Worm (Caenorhabditis elegans) whole organism, mixed stage, embryonic: Measurements from ENCODE around the gene fip-4.

Experiments used
- bed-3 ChIP-seq: fragments of 200-800 bp; sonication (Bioruptor generic); optimal IDR thresholded peaks from 3 replicates; lab custom pipeline; 2018; ENCODE audit warnings: mild to moderate bottlenecking, missing genetic modification characterization, moderate library complexity, missing compliant biosample characterization
- blmp-1 ChIP-seq: fragments of 150-350 bp; optimal IDR thresholded peaks from 2 replicates; lab custom pipeline; 2014; ENCODE audit warnings: missing biosample characterization, missing genetic modification characterization
- ceh-39 ChIP-seq: fragments of 150-350 bp; optimal IDR thresholded peaks from 2 replicates; lab custom pipeline; 2014; ENCODE audit warnings: missing biosample characterization, missing genetic modification characterization
- ceh-43 ChIP-seq: fragments of 200-800 bp; sonication (Bioruptor generic); optimal IDR thresholded peaks from 2 replicates; lab custom pipeline; 2018; ENCODE audit warnings: mild to moderate bottlenecking, missing genetic modification characterization, moderate library complexity, missing compliant biosample characterization
- ceh-83 ChIP-seq: fragments of 200-800 bp; sonication (Bioruptor generic); optimal IDR thresholded peaks from 2 replicates; lab custom pipeline; 2018; ENCODE audit warnings: mild to moderate bottlenecking, missing genetic modification characterization, missing compliant biosample characterization
- ces-1 ChIP-seq: fragments of 150-350 bp; optimal IDR thresholded peaks from 2 replicates; lab custom pipeline; 2014; ENCODE audit warnings: missing biosample characterization, missing genetic modification reagents, missing genetic modification characterization
- cnd-1 ChIP-seq: fragments of 200-800 bp; sonication (Bioruptor generic); optimal IDR thresholded peaks from 2 replicates; lab custom pipeline; 2018; ENCODE audit warnings: mild to moderate bottlenecking, missing genetic modification characterization, missing compliant biosample characterization
- drap-1 ChIP-seq: fragments of 200-800 bp; sonication (Bioruptor generic); optimal IDR thresholded peaks from 3 replicates; lab custom pipeline; 2018; ENCODE audit warnings: mild to moderate bottlenecking, missing genetic modification characterization, missing compliant biosample characterization
- elt-1 ChIP-seq: sonication (generic microtip); optimal IDR thresholded peaks from 2 replicates; lab custom pipeline; 2017; ENCODE audit warnings: missing genetic modification characterization, mild to moderate bottlenecking, missing compliant biosample characterization, antibody characterized with exemption, moderate library complexity, borderline replicate concordance; ENCODE audit not compliant: insufficient read depth
- elt-3 ChIP-seq: fragments of 150-350 bp; optimal IDR thresholded peaks from 2 replicates; lab custom pipeline; 2014; ENCODE audit warnings: missing biosample characterization, missing genetic modification characterization
- ham-2 ChIP-seq: fragments of 200-800 bp; sonication (Bioruptor generic); optimal IDR thresholded peaks from 2 replicates; lab custom pipeline; 2018; ENCODE audit warnings: mild to moderate bottlenecking, missing genetic modification characterization, missing compliant biosample characterization
- hlh-1 ChIP-seq: fragments of 150-350 bp; optimal IDR thresholded peaks from 2 replicates; lab custom pipeline; 2014; ENCODE audit warnings: missing biosample characterization, missing genetic modification reagents, missing genetic modification characterization
- lin-13 ChIP-seq: fragments of 150-350 bp; optimal IDR thresholded peaks from 2 replicates; lab custom pipeline; 2014; ENCODE audit warnings: missing biosample characterization, missing genetic modification characterization
- lin-32 ChIP-seq: fragments of 200-800 bp; sonication (Bioruptor generic); optimal IDR thresholded peaks from 2 replicates; lab custom pipeline; 2018; ENCODE audit warnings: mild to moderate bottlenecking, missing genetic modification characterization, missing compliant biosample characterization
- lsy-2 ChIP-seq: fragments of 150-350 bp; optimal IDR thresholded peaks from 2 replicates; lab custom pipeline; 2014; ENCODE audit warnings: missing biosample characterization, missing genetic modification characterization
- mab-5 ChIP-seq: fragments of 150-350 bp; optimal IDR thresholded peaks from 2 replicates; lab custom pipeline; 2014; ENCODE audit warnings: missing biosample characterization, missing genetic modification characterization
- mep-1 ChIP-seq: fragments of 150-350 bp; optimal IDR thresholded peaks from 2 replicates; lab custom pipeline; 2017; ENCODE audit warnings: missing biosample characterization, missing genetic modification reagents, missing genetic modification characterization, inconsistent platforms
- mls-2 ChIP-seq: sonication (generic microtip); optimal IDR thresholded peaks from 2 replicates; lab custom pipeline; 2016; ENCODE audit warnings: mild to moderate bottlenecking, missing genetic modification characterization, moderate library complexity, missing compliant biosample characterization
- nhr-12 ChIP-seq: fragments of 150-350 bp; optimal IDR thresholded peaks from 2 replicates; lab custom pipeline; 2014; ENCODE audit warnings: missing biosample characterization, missing genetic modification characterization
- nhr-2 ChIP-seq: fragments of 150-350 bp; optimal IDR thresholded peaks from 2 replicates; lab custom pipeline; 2014; ENCODE audit warnings: missing biosample characterization, missing genetic modification characterization
- nhr-237 ChIP-seq: fragments of 150-350 bp; optimal IDR thresholded peaks from 2 replicates; lab custom pipeline; 2014; ENCODE audit warnings: missing biosample characterization, missing genetic modification characterization
- nhr-76 ChIP-seq: sonication (generic microtip); optimal IDR thresholded peaks from 2 replicates; lab custom pipeline; 2017; ENCODE audit warnings: missing biosample characterization, missing genetic modification characterization
- pha-4 ChIP-seq: fragments of 150-350 bp; optimal IDR thresholded peaks from 2 replicates; lab custom pipeline; 2018; ENCODE audit warnings: missing biosample characterization, missing genetic modification reagents, missing genetic modification characterization
- sem-2 ChIP-seq: fragments of 200-800 bp; sonication (Bioruptor generic); optimal IDR thresholded peaks from 2 replicates; lab custom pipeline; 2018; ENCODE audit warnings: mild to moderate bottlenecking, missing genetic modification characterization, missing compliant biosample characterization
- snpc-4 ChIP-seq: fragments of 150-350 bp; optimal IDR thresholded peaks from 2 replicates; lab custom pipeline; 2014; ENCODE audit warnings: missing biosample characterization, missing genetic modification characterization
- sptf-1 ChIP-seq: sonication (generic microtip); optimal IDR thresholded peaks from 2 replicates; lab custom pipeline; 2017; ENCODE audit warnings: mild to moderate bottlenecking, missing genetic modification characterization, moderate library complexity, missing compliant biosample characterization
- tbx-8 ChIP-seq: fragments of 200-800 bp; sonication (Bioruptor generic); optimal IDR thresholded peaks from 2 replicates; lab custom pipeline; 2018; ENCODE audit warnings: mild to moderate bottlenecking, missing genetic modification characterization, moderate library complexity, missing compliant biosample characterization
- unc-120 ChIP-seq: sonication (generic microtip); optimal IDR thresholded peaks from 2 replicates; lab custom pipeline; 2017; ENCODE audit warnings: missing genetic modification characterization, missing compliant biosample characterization; ENCODE audit not compliant: poor library complexity, severe bottlenecking
- unc-39 ChIP-seq: fragments of 150-350 bp; optimal IDR thresholded peaks from 2 replicates; lab custom pipeline; 2014; ENCODE audit warnings: missing biosample characterization, missing genetic modification characterization
- zip-8 ChIP-seq: fragments of 150-350 bp; optimal IDR thresholded peaks from 2 replicates; lab custom pipeline; 2014; ENCODE audit warnings: missing biosample characterization, missing genetic modification characterization
- ztf-11 ChIP-seq: fragments of 150-350 bp; optimal IDR thresholded peaks from 2 replicates; lab custom pipeline; 2014; ENCODE audit warnings: missing biosample characterization, missing genetic modification characterization

Gene fip-4

DNA sequence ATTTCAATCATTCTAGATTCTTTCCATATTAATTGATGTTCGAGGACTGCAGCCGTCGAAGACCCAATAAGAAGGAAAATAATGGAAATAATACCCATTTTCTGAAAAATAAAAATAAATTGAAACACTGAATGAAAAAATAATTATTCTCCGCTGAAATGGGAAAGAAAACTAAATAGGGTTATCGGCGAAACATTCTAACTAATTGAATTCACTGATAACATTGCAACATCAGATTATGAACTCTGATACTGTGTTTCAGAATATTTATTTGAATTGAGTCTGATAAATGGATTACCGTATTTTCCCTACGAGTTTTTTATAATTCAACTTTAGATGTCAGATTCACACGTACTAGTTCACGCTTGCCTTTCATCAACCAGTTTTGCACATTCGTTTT is 32.0 kb upstream of the fip-4 start, which contains the start of gene asp-13:
TSS of gene asp-13 (minus strand) at position 101 of the 400 bp plus-strand sequence.
- no peak for TF ChIP-seq elt-1 (tag; lab: Kevin White, UChicago)
- TF ChIP-seq sem-2 (GFP tag; lab: Kevin White, UChicago), result no peak
- TF ChIP-seq drap-1 (GFP tag; lab: Kevin White, UChicago), result no peak
- no peak for TF ChIP-seq hlh-1 (tag; lab: Kevin White, UChicago)
- TF ChIP-seq ceh-43 (GFP tag; lab: Kevin White, UChicago), result no peak
- TF ChIP-seq nhr-237 (tag; lab: Kevin White, UChicago), result no peak
- TF ChIP-seq zip-8 (tag; lab: Kevin White, UChicago), result no peak
- no peak for TF ChIP-seq cnd-1
- no peak for TF ChIP-seq lsy-2 (tag; lab: Kevin White, UChicago)
- no peak for TF ChIP-seq ceh-39 (tag; lab: Kevin White, UChicago)
- TF ChIP-seq ztf-11 (tag; lab: Kevin White, UChicago), result no peak
- TF ChIP-seq mep-1 (tag; lab: Kevin White, UChicago), result no peak
- no peak for TF ChIP-seq pha-4 (tag; lab: Kevin White, UChicago)
- TF ChIP-seq sptf-1 (tag; lab: Kevin White, UChicago), result no peak
- TF ChIP-seq lin-32 (GFP tag; lab: Kevin White, UChicago), result no peak
- no peak for TF ChIP-seq ham-2 (GFP tag; lab: Kevin White, UChicago)
- no peak for TF ChIP-seq mab-5 (tag; lab: Kevin White, UChicago)
- TF ChIP-seq nhr-2 (tag; lab: Kevin White, UChicago), result no peak
- TF ChIP-seq tbx-8 (GFP tag; lab: Kevin White, UChicago), result no peak

DNA sequence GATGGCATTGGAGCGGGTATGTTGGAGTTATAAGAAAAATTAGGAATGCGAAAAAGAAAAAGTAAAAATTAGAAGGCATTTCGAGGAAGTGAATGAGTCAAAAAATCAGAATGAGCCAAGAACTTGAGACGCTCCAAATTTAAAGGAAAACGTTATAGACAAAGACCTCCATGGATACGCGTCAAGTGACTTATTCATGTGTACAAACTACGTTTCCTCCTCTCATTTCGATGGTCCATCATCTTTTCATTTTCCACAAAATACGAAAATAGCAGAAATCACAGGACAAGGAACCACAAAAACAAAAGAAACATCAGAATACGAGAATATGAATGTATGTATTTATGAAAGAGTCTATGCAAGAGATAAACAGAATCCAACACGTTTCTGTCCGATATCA is 30.2 kb upstream of the fip-4 start, which contains the start of gene F28A12.3:
TSS of gene F28A12.3 (minus strand) at position 101 of the 400 bp plus-strand sequence.
- TF ChIP-seq ces-1 (GFP tag; lab: Kevin White, UChicago) (no peak), drap-1 (GFP tag; lab: Kevin White, UChicago) (no peak), nhr-12 (tag; lab: Kevin White, UChicago) (no peak), zip-8 (tag; lab: Kevin White, UChicago) (no peak), nhr-237 (tag; lab: Kevin White, UChicago) (no peak), ham-2 (GFP tag; lab: Kevin White, UChicago) (no peak), elt-3 (no peak), mab-5 (tag; lab: Kevin White, UChicago) (no peak), lin-13 (tag; lab: Kevin White, UChicago) (no peak), mep-1 (tag; lab: Kevin White, UChicago) (no peak), ceh-39 (tag; lab: Kevin White, UChicago) (no peak), sptf-1 (tag; lab: Kevin White, UChicago) (no peak), pha-4 (tag; lab: Kevin White, UChicago) (no peak)

DNA sequence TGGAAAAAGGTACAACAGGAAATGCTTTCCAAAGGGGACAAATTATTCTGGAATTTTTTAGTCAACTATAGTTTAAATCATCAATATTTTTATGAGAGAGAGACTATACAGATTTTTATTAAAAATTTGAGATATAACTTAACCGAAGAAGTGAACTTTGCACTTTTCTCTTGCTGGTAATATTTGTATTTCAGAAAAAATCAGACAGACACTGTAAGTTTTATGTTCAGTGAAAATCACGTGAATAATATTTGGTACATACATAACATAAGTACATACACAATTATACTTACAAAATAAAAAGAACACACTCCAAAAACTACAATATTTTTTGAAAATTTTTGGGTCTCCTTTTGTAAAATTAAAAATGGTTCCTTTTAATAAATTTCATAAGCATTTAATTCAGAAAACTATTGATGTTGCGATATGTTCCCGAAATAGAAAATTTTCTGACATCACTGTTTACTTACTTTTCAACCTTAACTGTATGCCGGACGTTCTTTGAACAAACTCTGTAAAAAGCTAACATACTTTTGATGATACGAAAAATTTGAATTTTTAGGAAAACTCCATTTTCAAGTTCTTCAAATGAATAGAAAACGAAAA is 26.7 kb upstream of the fip-4 start, which contains the start of the genes F28A12.10 and acd-4:
TSS of gene F28A12.10 (minus strand) at position 101 of the 606 bp plus-strand sequence.
TSS of gene acd-4 (plus strand) at position 556 of the 606 bp plus-strand sequence.
- no peak for TF ChIP-seq nhr-76 (tag; lab: Kevin White, UChicago)
- no peak for TF ChIP-seq ces-1 (GFP tag; lab: Kevin White, UChicago)
- TF ChIP-seq mls-2 (tag; lab: Kevin White, UChicago), result no peak
- no peak for TF ChIP-seq ceh-83 (GFP tag; lab: Kevin White, UChicago)
- TF ChIP-seq sptf-1 (tag; lab: Kevin White, UChicago), result no peak
- TF ChIP-seq lin-32 (GFP tag; lab: Kevin White, UChicago), result no peak
- no peak for TF ChIP-seq blmp-1 (tag; lab: Kevin White, UChicago)
- TF ChIP-seq snpc-4, result no peak
- no peak for TF ChIP-seq unc-120
- TF ChIP-seq hlh-1 (tag; lab: Kevin White, UChicago), result no peak
- no peak for TF ChIP-seq ceh-43 (GFP tag; lab: Kevin White, UChicago)

DNA sequence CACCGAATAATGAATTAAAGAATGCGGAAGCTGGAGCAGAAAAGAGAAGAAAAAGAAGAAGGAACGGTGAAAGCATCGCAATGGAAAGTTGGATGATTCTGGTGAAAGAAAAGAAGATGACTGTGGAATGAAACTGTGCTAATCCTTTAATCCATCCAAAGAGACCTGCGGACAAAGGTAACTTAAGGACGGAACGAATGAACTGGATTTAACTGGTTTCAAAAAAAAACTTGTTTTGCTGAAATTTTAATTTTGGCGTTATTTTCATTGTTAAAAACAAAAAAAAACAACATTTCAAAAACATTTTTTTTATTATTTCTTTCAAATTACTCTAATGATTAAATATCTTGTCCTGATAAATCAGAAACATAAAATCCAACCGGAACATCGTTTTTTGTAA is 25.8 kb upstream of the fip-4 start, which contains the start of gene grl-12:
TSS of gene grl-12 (minus strand) at position 101 of the 400 bp plus-strand sequence.
- TF ChIP-seq sem-2 (GFP tag; lab: Kevin White, UChicago) (no peak), zip-8 (tag; lab: Kevin White, UChicago) (no peak), ceh-43 (GFP tag; lab: Kevin White, UChicago) (no peak)

DNA sequence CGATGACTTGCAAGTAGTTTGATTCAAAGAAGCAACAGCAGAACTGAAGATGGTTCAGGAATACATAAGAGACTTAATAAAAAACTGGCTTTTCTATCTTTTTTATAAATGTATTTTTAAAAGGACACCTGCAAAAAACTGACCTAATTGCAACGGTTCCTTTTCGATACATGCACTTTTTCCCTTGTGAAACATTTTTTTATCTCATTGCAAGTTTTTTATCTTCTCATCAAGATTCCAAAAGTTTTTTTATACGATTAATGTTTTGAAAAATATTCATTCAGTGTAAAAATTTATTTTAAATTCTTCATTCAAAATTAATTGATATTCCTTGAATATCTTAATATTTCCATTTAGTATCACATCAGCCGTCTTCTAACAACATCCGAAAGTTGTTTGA is 24.5 kb upstream of the fip-4 start, which contains the start of gene oac-29:
TSS of gene oac-29 (minus strand) at position 101 of the 400 bp plus-strand sequence.
- TF ChIP-seq unc-39 (tag; lab: Kevin White, UChicago), result no peak
- no peak for TF ChIP-seq elt-1 (tag; lab: Kevin White, UChicago)
- TF ChIP-seq sptf-1 (tag; lab: Kevin White, UChicago), result no peak
- TF ChIP-seq hlh-1 (tag; lab: Kevin White, UChicago), result no peak
- no peak for TF ChIP-seq bed-3 (GFP tag; lab: Kevin White, UChicago)
